Worm (Caenorhabditis elegans): ENCODE results near the gene nrx-1.

- no peak for TF ChIP-seq him-1 (tag; optimal IDR thresholded peaks at IDR 0.05)
- no peak for TF ChIP-seq W03F9.2 (tag; optimal IDR thresholded peaks at IDR 0.05)
- TF ChIP-seq dao-5 (tag; optimal IDR thresholded peaks at IDR 0.05), result no peak
Measured at ce11 chrV:10832862-10833261, 8.1 kb downstream of the nrx-1 start.

Data from whole organism, L4/young adult.